Fruit fly (Drosophila melanogaster) whole organism, embryonic: ENCODE results near the gene CG8135.

ENCODE experiments used
- CG10959 ChIP-seq: fragments of 200-800 bp; sonication (Bioruptor generic); IDR thresholded peaks from 2 replicates; pipeline ENCODE4 v1.3.6; 2022; ENCODE audit warnings: missing biosample characterization, missing genetic modification characterization
- CG14441 ChIP-seq: fragments of 200-800 bp; sonication (Bioruptor generic); IDR thresholded peaks from 2 replicates; pipeline ENCODE4 v1.3.6; 2022; ENCODE audit warnings: missing biosample characterization, missing genetic modification characterization
- CG17829 ChIP-seq: fragments of 200-800 bp; optimal IDR thresholded peaks from 2 replicates; lab custom pipeline; 2019; ENCODE audit warnings: missing biosample characterization, mild to moderate bottlenecking, missing genetic modification characterization, moderate library complexity
- CG34422 ChIP-seq: fragments of 200-800 bp; sonication (Bioruptor generic); IDR thresholded peaks from 3 replicates; pipeline ENCODE4 v1.3.6; 2022; ENCODE audit warnings: missing biosample characterization, missing genetic modification characterization
- HHEX ChIP-seq: fragments of 200-800 bp; sonication (Bioruptor generic); optimal IDR thresholded peaks from 3 replicates; lab custom pipeline; 2017; ENCODE audit warnings: missing biosample characterization, mild to moderate bottlenecking, missing genetic modification characterization, missing genetic modification reagents
- HLHmδ ChIP-seq: fragments of 200-800 bp; sonication (Bioruptor generic); optimal IDR thresholded peaks from 2 replicates; lab custom pipeline; 2018; ENCODE audit warnings: missing biosample characterization, mild to moderate bottlenecking, missing genetic modification characterization, moderate library complexity
- Pdp1 ChIP-seq, 2 experiments: fragments of 200-800 bp; sonication (Bioruptor generic); optimal IDR thresholded peaks; 3 replicates each; lab custom pipeline; 2016; ENCODE audit warnings: missing biosample characterization in 2 of 2, missing genetic modification characterization in 2 of 2, mild to moderate bottlenecking in 1 of 2, moderate library complexity in 1 of 2
- cato ChIP-seq: fragments of 200-800 bp; sonication (Bioruptor generic); optimal IDR thresholded peaks from 2 replicates; lab custom pipeline; 2016; ENCODE audit warnings: missing biosample characterization, missing genetic modification characterization, borderline replicate concordance
- exex ChIP-seq: fragments of 200-800 bp; sonication (Bioruptor generic); optimal IDR thresholded peaks from 4 replicates; lab custom pipeline; 2018; ENCODE audit warnings: missing biosample characterization, mild to moderate bottlenecking, missing genetic modification characterization, moderate library complexity
- inv ChIP-seq: fragments of 200-800 bp; sonication (Bioruptor generic); IDR thresholded peaks from 2 replicates; pipeline ENCODE4 v1.3.6; 2022; ENCODE audit warnings: missing biosample characterization, missing genetic modification characterization; ENCODE audit not compliant: partially characterized antibody
- nau ChIP-seq: fragments of 200-800 bp; sonication (Bioruptor generic); optimal IDR thresholded peaks from 3 replicates; lab custom pipeline; 2017; ENCODE audit warnings: missing biosample characterization, mild to moderate bottlenecking, missing genetic modification characterization, missing genetic modification reagents
- tup ChIP-seq: fragments of 200-800 bp; sonication (Bioruptor generic); optimal IDR thresholded peaks from 2 replicates; lab custom pipeline; 2016; ENCODE audit warnings: missing biosample characterization, mild to moderate bottlenecking, missing genetic modification characterization, moderate library complexity
- zf30C ChIP-seq: fragments of 200-800 bp; sonication (Bioruptor generic); optimal IDR thresholded peaks from 3 replicates; lab custom pipeline; 2018; ENCODE audit warnings: missing biosample characterization, mild to moderate bottlenecking, missing genetic modification characterization

dm6 chr3R:9401127-9401603 is 3.0 kb upstream of the CG8135 start, which contains the start of the genes RpL34b and CG8132:
- TF ChIP-seq nau (GFP tag; lab: Kevin White, UChicago), result no peak
- peak; percentile 96 for TF ChIP-seq HLHmδ (GFP tag; lab: Kevin White, UChicago)
- peak; percentile 96 for TF ChIP-seq CG34422 (GFP tag; lab: Robert Waterston, UW)
- peak; percentile 96 for TF ChIP-seq CG17829 (tag; lab: Kevin White, UChicago)
- TF ChIP-seq zf30C (GFP tag; lab: Kevin White, UChicago), result peak; percentile 62
- TF ChIP-seq tup, result peak; percentile 92
- peak; percentile 96 for TF ChIP-seq HHEX (GFP tag; lab: Kevin White, UChicago)
- TF ChIP-seq Pdp1 (GFP tag; optimal IDR thresholded peaks at IDR 0.05; lab: Kevin White, UChicago), result peak; percentile 94 to 97
- TF ChIP-seq CG14441 (GFP tag; lab: Robert Waterston, UW), result peak; percentile 95
- TF ChIP-seq inv, result peak; percentile 34; the same call in 1 of the 2 replicates
- TF ChIP-seq cato (GFP tag; lab: Kevin White, UChicago), result peak; percentile 82
- peak; percentile 88 for TF ChIP-seq CG10959 (GFP tag; lab: Robert Waterston, UW)
- peak; percentile 91 for TF ChIP-seq exex (tag; lab: Kevin White, UChicago)
